Worm (Caenorhabditis elegans) whole organism, young adult: ENCODE data around the gene K04H4.5.

Source experiments
- akir-1 ChIP-seq: fragments of 200-800 bp; sonication (Bioruptor generic); optimal IDR thresholded peaks from 2 replicates; lab custom pipeline; 2018; ENCODE audit warnings: mild to moderate bottlenecking, missing genetic modification characterization, moderate library complexity, missing compliant biosample characterization
- ama-1 ChIP-seq, 3 experiments: fragments of 150-350 bp in 1 of 3; sonication (generic microtip) in 2 of 3; optimal IDR thresholded peaks; 2 replicates each; lab custom pipeline; 2014 to 2018; ENCODE audit warnings: missing biosample characterization in 2 of 3, missing genetic modification characterization in 2 of 3, missing genetic modification reagents in 2 of 3
- attf-3 ChIP-seq: fragments of 200-800 bp; sonication (Bioruptor generic); conservative IDR thresholded peaks from 2 replicates; pipeline ENCODE4 v1.3.6; 2022; ENCODE audit warnings: missing genetic modification reagents, missing genetic modification characterization, missing compliant biosample characterization
- dpl-1 ChIP-seq: fragments of 150-350 bp; optimal IDR thresholded peaks from 2 replicates; lab custom pipeline; 2014; ENCODE audit warnings: missing biosample characterization, missing genetic modification reagents, missing genetic modification characterization
- fkh-3 ChIP-seq: sonication (generic microtip); optimal IDR thresholded peaks from 2 replicates; lab custom pipeline; 2016; ENCODE audit warnings: mild to moderate bottlenecking, missing genetic modification characterization, missing compliant biosample characterization
- pha-4 ChIP-seq: fragments of 150-350 bp; sonication (generic microtip); optimal IDR thresholded peaks from 2 replicates; lab custom pipeline; 2014; ENCODE audit warnings: missing biosample characterization, missing genetic modification reagents, missing genetic modification characterization
- tlf-1 ChIP-seq: fragments of 200-800 bp; sonication (Bioruptor generic); optimal IDR thresholded peaks from 2 replicates; lab custom pipeline; 2018; ENCODE audit warnings: mild to moderate bottlenecking, missing genetic modification characterization, missing compliant biosample characterization
- unc-62 ChIP-seq: fragments of 150-350 bp; optimal IDR thresholded peaks from 2 replicates; lab custom pipeline; 2014; ENCODE audit warnings: missing biosample characterization, missing genetic modification reagents, missing genetic modification characterization
- ztf-22 ChIP-seq: fragments of 200-800 bp; sonication (Bioruptor generic); optimal IDR thresholded peaks from 2 replicates; lab custom pipeline; 2018; ENCODE audit warnings: mild to moderate bottlenecking, missing genetic modification characterization, moderate library complexity, missing compliant biosample characterization

- TF ChIP-seq tlf-1 (GFP tag; lab: Kevin White, UChicago) (peak; percentile 90), pha-4 (no peak), ztf-22 (no peak), attf-3 (GFP tag; lab: Robert Waterston, UW) (peak; percentile 37; the same call in 1 of the 2 replicates), akir-1 (GFP tag; lab: Kevin White, UChicago) (no peak), fkh-3 (tag; lab: Kevin White, UChicago) (no peak), unc-62 (GFP tag; lab: Kevin White, UChicago) (no peak), ama-1 (optimal IDR thresholded peaks at IDR 0.05; lab: Kevin White, UChicago) (no peak), ama-1 (GFP tag; optimal IDR thresholded peaks at IDR 0.05; lab: Kevin White, UChicago) (no peak), dpl-1 (GFP tag; lab: Kevin White, UChicago) (peak; percentile 92)
Measured at ce11 chrIII:9393114-9393780, 34.1 kb downstream of the K04H4.5 start, which contains the start of the genes gpr-2 and rgr-1.
